Fruit fly (Drosophila melanogaster) whole organism, embryonic: ENCODE measurements around the gene wdb.

Source experiments
- Atf-2 ChIP-seq: fragments of 200-800 bp; sonication (Bioruptor generic); optimal IDR thresholded peaks from 2 replicates; lab custom pipeline; 2016; ENCODE audit warnings: missing biosample characterization, missing genetic modification characterization
- Bdp1 ChIP-seq: fragments of 200-800 bp; sonication (Bioruptor generic); optimal IDR thresholded peaks from 3 replicates; lab custom pipeline; 2016; ENCODE audit warnings: missing biosample characterization, missing genetic modification characterization
- CG10979 ChIP-seq: fragments of 200-800 bp; sonication (Bioruptor generic); optimal IDR thresholded peaks from 2 replicates; lab custom pipeline; 2018; ENCODE audit warnings: missing biosample characterization, mild to moderate bottlenecking, missing genetic modification characterization, moderate library complexity
- CG11695 ChIP-seq: fragments of 200-800 bp; sonication (Bioruptor generic); IDR thresholded peaks from 3 replicates; pipeline ENCODE4 v1.3.6; 2022; ENCODE audit warnings: missing biosample characterization, missing genetic modification characterization
- CG11696 ChIP-seq: fragments of 200-800 bp; sonication (Bioruptor generic); IDR thresholded peaks from 2 replicates; pipeline ENCODE4 v1.3.6; 2022; ENCODE audit warnings: missing biosample characterization, missing genetic modification characterization
- CG12219 ChIP-seq: fragments of 200-800 bp; sonication (Bioruptor generic); optimal IDR thresholded peaks from 3 replicates; lab custom pipeline; 2018; ENCODE audit warnings: missing biosample characterization, mild to moderate bottlenecking, missing genetic modification characterization
- CG12299 ChIP-seq: fragments of 200-800 bp; sonication (Bioruptor generic); optimal IDR thresholded peaks from 2 replicates; lab custom pipeline; 2018; ENCODE audit warnings: missing biosample characterization, mild to moderate bottlenecking, missing genetic modification characterization
- CG13123 ChIP-seq: fragments of 200-800 bp; sonication (Bioruptor generic); optimal IDR thresholded peaks from 2 replicates; lab custom pipeline; 2016; ENCODE audit warnings: missing biosample characterization, missing genetic modification characterization
- CG13287 ChIP-seq: fragments of 200-800 bp; sonication (Bioruptor generic); IDR thresholded peaks from 2 replicates; pipeline ENCODE4 v1.3.6; 2022; ENCODE audit warnings: missing biosample characterization, missing genetic modification characterization; ENCODE audit not compliant: partially characterized antibody
- CG14710 ChIP-seq: fragments of 200-800 bp; sonication (Bioruptor generic); optimal IDR thresholded peaks from 3 replicates; lab custom pipeline; 2019; ENCODE audit warnings: missing biosample characterization, mild to moderate bottlenecking, missing genetic modification characterization, moderate library complexity
- CG15269 ChIP-seq: fragments of 200-800 bp; sonication (Bioruptor generic); optimal IDR thresholded peaks from 2 replicates; lab custom pipeline; 2018; ENCODE audit warnings: missing biosample characterization, mild to moderate bottlenecking, missing genetic modification characterization, moderate library complexity
- CG15696 ChIP-seq: fragments of 200-800 bp; sonication (Bioruptor generic); optimal IDR thresholded peaks from 2 replicates; lab custom pipeline; 2019; ENCODE audit warnings: missing biosample characterization, mild to moderate bottlenecking, missing genetic modification characterization, moderate library complexity
- CG18476 ChIP-seq: fragments of 200-800 bp; sonication (Bioruptor generic); optimal IDR thresholded peaks from 2 replicates; lab custom pipeline; 2016; ENCODE audit warnings: missing biosample characterization, mild to moderate bottlenecking, missing genetic modification characterization
- CG2712 ChIP-seq: fragments of 200-800 bp; optimal IDR thresholded peaks from 3 replicates; lab custom pipeline; 2019; ENCODE audit warnings: missing biosample characterization, mild to moderate bottlenecking, missing genetic modification characterization, moderate library complexity
- CG2889 ChIP-seq: fragments of 200-800 bp; sonication (Bioruptor generic); IDR thresholded peaks from 3 replicates; pipeline ENCODE4 v1.3.6; 2022; ENCODE audit warnings: missing biosample characterization, missing genetic modification characterization
- CG3281 ChIP-seq: fragments of 200-800 bp; sonication (Bioruptor generic); optimal IDR thresholded peaks from 3 replicates; lab custom pipeline; 2017; ENCODE audit warnings: missing biosample characterization, mild to moderate bottlenecking, missing genetic modification characterization
- CG3847 ChIP-seq: fragments of 200-800 bp; sonication (Bioruptor generic); IDR thresholded peaks from 2 replicates; pipeline ENCODE4 v1.3.6; 2022; ENCODE audit warnings: missing biosample characterization, missing genetic modification characterization
- CG8290 ChIP-seq, 3 experiments: fragments of 200-800 bp; sonication (Bioruptor generic); optimal IDR thresholded peaks; 2 replicates each; lab custom pipeline; 2016 to 2019; ENCODE audit warnings: missing biosample characterization in 3 of 3, missing genetic modification characterization in 3 of 3, mild to moderate bottlenecking in 2 of 3, moderate library complexity in 1 of 3
- CG9817 ChIP-seq: fragments of 200-800 bp; sonication (Bioruptor generic); optimal IDR thresholded peaks from 2 replicates; lab custom pipeline; 2018; ENCODE audit warnings: missing biosample characterization, mild to moderate bottlenecking, missing genetic modification characterization, moderate library complexity
- Doc3 ChIP-seq: fragments of 200-800 bp; sonication (Bioruptor generic); IDR thresholded peaks from 3 replicates; pipeline ENCODE4 v1.3.6; 2022; ENCODE audit warnings: missing biosample characterization, missing genetic modification characterization; ENCODE audit not compliant: partially characterized antibody
- HLH3B ChIP-seq: fragments of 200-800 bp; sonication (Bioruptor generic); IDR thresholded peaks from 2 replicates; pipeline ENCODE4 v1.3.6; 2022; ENCODE audit warnings: missing biosample characterization, missing genetic modification characterization
- HmgD ChIP-seq: fragments of 200-800 bp; sonication (Bioruptor generic); optimal IDR thresholded peaks from 3 replicates; lab custom pipeline; 2016; ENCODE audit warnings: missing biosample characterization, missing genetic modification characterization
- Hmr ChIP-seq: fragments of 200-800 bp; sonication (Bioruptor generic); optimal IDR thresholded peaks from 3 replicates; lab custom pipeline; 2017; ENCODE audit warnings: mild to moderate bottlenecking, missing biosample characterization, missing genetic modification reagents, missing genetic modification characterization
- Meics ChIP-seq: fragments of 200-800 bp; sonication (Bioruptor generic); optimal IDR thresholded peaks from 2 replicates; lab custom pipeline; 2017; ENCODE audit warnings: missing biosample characterization, mild to moderate bottlenecking, missing genetic modification characterization
- NC2β ChIP-seq: fragments of 200-800 bp; sonication (Bioruptor generic); optimal IDR thresholded peaks from 2 replicates; lab custom pipeline; 2016; ENCODE audit warnings: missing biosample characterization, missing genetic modification characterization
- NK7.1 ChIP-seq: fragments of 200-800 bp; sonication (Bioruptor generic); optimal IDR thresholded peaks from 3 replicates; lab custom pipeline; 2016; ENCODE audit warnings: missing biosample characterization, missing genetic modification characterization
- Nf-YA ChIP-seq: fragments of 200-800 bp; sonication (Bioruptor generic); IDR thresholded peaks from 2 replicates; pipeline ENCODE4 v1.3.6; 2022; ENCODE audit warnings: missing biosample characterization, missing genetic modification characterization
- Optix ChIP-seq: fragments of 200-800 bp; sonication (Bioruptor generic); IDR thresholded peaks from 3 replicates; pipeline ENCODE4 v1.3.6; 2022; ENCODE audit warnings: missing biosample characterization, missing genetic modification characterization
- Poxn ChIP-seq: fragments of 200-800 bp; sonication (Bioruptor generic); IDR thresholded peaks from 2 replicates; pipeline ENCODE4 v1.3.6; 2022; ENCODE audit warnings: missing biosample characterization, missing genetic modification characterization
- Ravus ChIP-seq: fragments of 200-800 bp; sonication (Bioruptor generic); IDR thresholded peaks from 2 replicates; pipeline ENCODE4 v1.3.6; 2022; ENCODE audit warnings: missing biosample characterization, missing genetic modification characterization
- Sox100B ChIP-seq: fragments of 200-800 bp; sonication (Bioruptor generic); optimal IDR thresholded peaks from 3 replicates; lab custom pipeline; 2018; ENCODE audit warnings: missing biosample characterization, mild to moderate bottlenecking, missing genetic modification characterization
- Sox102F ChIP-seq: fragments of 200-800 bp; sonication (Bioruptor generic); optimal IDR thresholded peaks from 2 replicates; lab custom pipeline; 2018; ENCODE audit warnings: missing biosample characterization, mild to moderate bottlenecking, missing genetic modification characterization, moderate library complexity
- Taf1 ChIP-seq: fragments of 200-800 bp; sonication (Bioruptor generic); IDR thresholded peaks from 2 replicates; pipeline ENCODE4 v1.3.6; 2022; ENCODE audit warnings: missing biosample characterization, missing genetic modification characterization
- cg ChIP-seq: fragments of 200-800 bp; sonication (Bioruptor generic); optimal IDR thresholded peaks from 3 replicates; lab custom pipeline; 2019; ENCODE audit warnings: missing biosample characterization, mild to moderate bottlenecking, missing genetic modification characterization, moderate library complexity
- corto ChIP-seq: fragments of 200-800 bp; sonication (Bioruptor generic); optimal IDR thresholded peaks from 2 replicates; lab custom pipeline; 2016; ENCODE audit warnings: missing biosample characterization, mild to moderate bottlenecking, missing genetic modification characterization, moderate library complexity
- crp ChIP-seq, 2 experiments: fragments of 200-800 bp; sonication (Bioruptor generic); optimal IDR thresholded peaks; 2 replicates in 1 of 2; 3 replicates in 1 of 2; lab custom pipeline; 2017; ENCODE audit warnings: missing biosample characterization in 2 of 2, missing genetic modification characterization in 2 of 2, mild to moderate bottlenecking in 1 of 2, moderate library complexity in 1 of 2
- dmrt11E ChIP-seq: fragments of 200-800 bp; sonication (Bioruptor generic); optimal IDR thresholded peaks from 3 replicates; lab custom pipeline; 2018; ENCODE audit warnings: missing biosample characterization, mild to moderate bottlenecking, missing genetic modification characterization, moderate library complexity
- exex ChIP-seq: fragments of 200-800 bp; sonication (Bioruptor generic); optimal IDR thresholded peaks from 4 replicates; lab custom pipeline; 2018; ENCODE audit warnings: missing biosample characterization, mild to moderate bottlenecking, missing genetic modification characterization, moderate library complexity
- fd64A ChIP-seq: fragments of 200-800 bp; sonication (Bioruptor generic); optimal IDR thresholded peaks from 3 replicates; lab custom pipeline; 2018; ENCODE audit warnings: missing biosample characterization, mild to moderate bottlenecking, missing genetic modification characterization
- hkb ChIP-seq, 2 experiments: fragments of 200-800 bp in 1 of 2; fragments of >200 bp in 1 of 2; sonication (Bioruptor generic) in 1 of 2; IDR thresholded peaks in 1 of 2; optimal IDR thresholded peaks in 1 of 2; 2 replicates each; pipeline versions ENCODE4 v1.3.6 to Lab custom; 2017 to 2022; ENCODE audit warnings: missing biosample characterization in 1 of 2, missing genetic modification characterization in 1 of 2
- lab ChIP-seq: fragments of 200-800 bp; sonication (Bioruptor generic); optimal IDR thresholded peaks from 3 replicates; lab custom pipeline; 2017; ENCODE audit warnings: missing biosample characterization, missing genetic modification characterization, mild to moderate bottlenecking, moderate library complexity, missing genetic modification reagents
- lov ChIP-seq, 2 experiments: fragments of 200-800 bp in 1 of 2; fragments of >200 bp in 1 of 2; sonication (Bioruptor generic) in 1 of 2; IDR thresholded peaks in 1 of 2; optimal IDR thresholded peaks in 1 of 2; 2 replicates in 1 of 2; 3 replicates in 1 of 2; pipeline versions ENCODE4 v1.3.6 to Lab custom; 2017 to 2022; ENCODE audit warnings: missing biosample characterization in 1 of 2, missing genetic modification characterization in 1 of 2
- odd ChIP-seq: fragments of 200-800 bp; sonication (Bioruptor generic); optimal IDR thresholded peaks from 2 replicates; lab custom pipeline; 2017; ENCODE audit warnings: missing biosample characterization, mild to moderate bottlenecking, missing genetic modification characterization
- otp ChIP-seq: fragments of 200-800 bp; sonication (Bioruptor generic); IDR thresholded peaks from 3 replicates; pipeline ENCODE4, ENCODE4 v1.3.6; 2022; ENCODE audit warnings: missing biosample characterization, missing genetic modification characterization
- pb ChIP-seq: fragments of 200-800 bp; sonication (Bioruptor generic); optimal IDR thresholded peaks from 3 replicates; lab custom pipeline; 2016; ENCODE audit warnings: missing biosample characterization, missing genetic modification characterization
- psq ChIP-seq: fragments of 200-800 bp; sonication (Bioruptor generic); optimal IDR thresholded peaks from 2 replicates; lab custom pipeline; 2017; ENCODE audit warnings: missing biosample characterization, missing genetic modification characterization
- ranshi ChIP-seq: fragments of 200-800 bp; sonication (Bioruptor generic); IDR thresholded peaks from 2 replicates; pipeline ENCODE4 v1.3.6; 2022; ENCODE audit warnings: missing biosample characterization, missing genetic modification characterization
- sc ChIP-seq, 3 experiments: fragments of >200 bp in 2 of 3; fragments of 200-800 bp in 1 of 3; sonication (Bioruptor generic) in 1 of 3; optimal IDR thresholded peaks; 2 replicates in 2 of 3; 3 replicates in 1 of 3; lab custom pipeline; 2017; ENCODE audit warnings: mild to moderate bottlenecking in 1 of 3, missing biosample characterization in 1 of 3, missing genetic modification characterization in 1 of 3, missing genetic modification reagents in 1 of 3
- stwl ChIP-seq: fragments of 200-800 bp; sonication (Bioruptor generic); optimal IDR thresholded peaks from 3 replicates; lab custom pipeline; 2018; ENCODE audit warnings: missing biosample characterization, mild to moderate bottlenecking, missing genetic modification characterization, moderate library complexity

Gene wdb

DNA sequence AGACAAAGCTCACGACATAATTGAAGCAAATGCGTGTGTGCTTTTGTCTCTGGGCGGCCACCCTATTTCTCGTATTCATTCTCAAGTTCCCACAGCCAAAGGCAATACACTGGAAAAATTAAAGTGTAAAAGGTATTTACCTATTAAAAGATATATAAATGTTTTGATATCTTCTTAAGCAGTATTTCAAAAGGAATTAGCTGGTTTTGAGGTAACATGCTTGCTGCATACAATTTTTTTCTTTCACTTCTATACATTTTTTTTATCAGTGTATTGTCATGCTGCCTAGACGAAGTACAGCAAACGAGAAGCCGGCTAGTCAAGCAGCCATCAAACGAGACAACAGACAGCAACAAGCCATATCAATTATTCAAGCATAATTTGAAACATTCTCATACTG lies 31.8 kb upstream of the wdb start (continued):
- TF ChIP-seq CG9817 (tag; lab: Kevin White, UChicago) (no peak), lov (optimal IDR thresholded peaks at IDR 0.05; lab: Kevin White, UChicago) (no peak), lov (GFP tag; IDR thresholded peaks at IDR 0.05; lab: Robert Waterston, UW) (no peak), odd (GFP tag; lab: Kevin White, UChicago) (no peak), NC2β (GFP tag; lab: Kevin White, UChicago) (no peak), CG3847 (0 out of 2 replicates have a peak, but pooled peaks have one; percentile 6), Bdp1 (GFP tag; lab: Kevin White, UChicago) (no peak), CG12219 (GFP tag; lab: Kevin White, UChicago) (no peak), Meics (GFP tag; lab: Kevin White, UChicago) (peak; percentile 14), otp (GFP tag; lab: Robert Waterston, UW) (no peak), CG3281 (GFP tag; lab: Kevin White, UChicago) (peak; percentile 40), CG11695 (GFP tag; lab: Robert Waterston, UW) (no peak), hkb (optimal IDR thresholded peaks at IDR 0.05; lab: Kevin White, UChicago) (no peak), hkb (GFP tag; IDR thresholded peaks at IDR 0.05; lab: Robert Waterston, UW) (peak; percentile 26; the same call in 1 of the 2 replicates), HmgD (GFP tag; lab: Kevin White, UChicago) (no peak), Hmr (peak; percentile 1), Sox102F (GFP tag; lab: Kevin White, UChicago) (peak; percentile 11), crp (GFP tag; optimal IDR thresholded peaks at IDR 0.05; lab: Kevin White, UChicago) (no peak), psq (GFP tag; lab: Kevin White, UChicago) (no peak), dmrt11E (tag; lab: Kevin White, UChicago) (no peak), Doc3 (GFP tag; lab: Robert Waterston, UW) (no peak), Ravus (GFP tag; lab: Robert Waterston, UW) (no peak), CG15269 (peak; percentile 19), CG11696 (GFP tag; lab: Robert Waterston, UW) (no peak), CG13123 (no peak), fd64A (no peak), sc (optimal IDR thresholded peaks at IDR 0.05; lab: Kevin White, UChicago) (no peak), sc (GFP tag; optimal IDR thresholded peaks at IDR 0.05; lab: Kevin White, UChicago) (no peak), exex (tag; lab: Kevin White, UChicago) (peak; percentile 9), lab (GFP tag; lab: Kevin White, UChicago) (peak; percentile 66), Poxn (GFP tag; lab: Robert Waterston, UW) (no peak), CG13287 (no peak), Sox100B (GFP tag; lab: Kevin White, UChicago) (no peak), ranshi (GFP tag; lab: Robert Waterston, UW) (peak; percentile 39; the same call in 1 of the 2 replicates), CG18476 (GFP tag; lab: Kevin White, UChicago) (no peak), Nf-YA (GFP tag; lab: Robert Waterston, UW) (no peak), CG15696 (tag; lab: Kevin White, UChicago) (no peak), HLH3B (GFP tag; lab: Robert Waterston, UW) (no peak), CG10979 (tag; lab: Kevin White, UChicago) (no peak), CG2712 (tag; lab: Kevin White, UChicago) (no peak), Taf1 (GFP tag; lab: Robert Waterston, UW) (no peak), stwl (tag; lab: Kevin White, UChicago) (no peak), CG14710 (tag; lab: Kevin White, UChicago) (no peak), Atf-2 (GFP tag; lab: Kevin White, UChicago) (no peak), pb (GFP tag; lab: Kevin White, UChicago) (no peak), corto (GFP tag; lab: Kevin White, UChicago) (no peak), CG8290 (GFP tag; optimal IDR thresholded peaks at IDR 0.05; lab: Kevin White, UChicago) (no peak), CG8290 (tag; optimal IDR thresholded peaks at IDR 0.05; lab: Kevin White, UChicago) (no peak), CG12299 (tag; lab: Kevin White, UChicago) (no peak), cg (GFP tag; lab: Kevin White, UChicago) (no peak), NK7.1 (GFP tag; lab: Kevin White, UChicago) (no peak), Optix (GFP tag; lab: Robert Waterston, UW) (no peak), CG2889 (GFP tag; lab: Robert Waterston, UW) (no peak)
